Worm (Caenorhabditis elegans): ENCODE results near the gene clec-226.

ce11 chrV:13942082-13942481, 4.7 kb upstream of the clec-226 start, which contains the start of gene dpr-1:
- no peak for TF ChIP-seq ztf-23 (GFP tag; IDR thresholded peaks at IDR 0.05)
- TF ChIP-seq tab-1 (GFP tag; IDR thresholded peaks at IDR 0.05): no peak
- no peak for TF ChIP-seq ref-1 (GFP tag; conservative IDR thresholded peaks at IDR 0.05)
- no peak for TF ChIP-seq ztf-29 (GFP tag; IDR thresholded peaks at IDR 0.05)
- TF ChIP-seq flt-1 (GFP tag; IDR thresholded peaks at IDR 0.05): no peak
- no peak for TF ChIP-seq T22C8.4 (GFP tag; IDR thresholded peaks at IDR 0.05)

All from whole organism, midembryonic.